Worm (Caenorhabditis elegans) whole organism, midembryonic: ENCODE results near the gene dhs-13.

Experiments used
- flt-1 ChIP-seq: fragments of 200-800 bp; sonication (Bioruptor generic); IDR thresholded peaks from 2 replicates; pipeline ENCODE4 v1.3.6; 2022; ENCODE audit warnings: missing genetic modification characterization, missing compliant biosample characterization
- klf-2 ChIP-seq: fragments of 200-800 bp; sonication (Bioruptor generic); conservative IDR thresholded peaks from 2 replicates; pipeline ENCODE4 v1.3.6; 2022; ENCODE audit warnings: missing genetic modification reagents, missing genetic modification characterization, missing compliant biosample characterization
- med-1 ChIP-seq: sonication (generic microtip); optimal IDR thresholded peaks from 2 replicates; lab custom pipeline; 2017; ENCODE audit warnings: missing genetic modification characterization, mild to moderate bottlenecking, missing compliant biosample characterization, antibody characterized with exemption, missing genetic modification reagents; ENCODE audit not compliant: insufficient read depth

DNA sequence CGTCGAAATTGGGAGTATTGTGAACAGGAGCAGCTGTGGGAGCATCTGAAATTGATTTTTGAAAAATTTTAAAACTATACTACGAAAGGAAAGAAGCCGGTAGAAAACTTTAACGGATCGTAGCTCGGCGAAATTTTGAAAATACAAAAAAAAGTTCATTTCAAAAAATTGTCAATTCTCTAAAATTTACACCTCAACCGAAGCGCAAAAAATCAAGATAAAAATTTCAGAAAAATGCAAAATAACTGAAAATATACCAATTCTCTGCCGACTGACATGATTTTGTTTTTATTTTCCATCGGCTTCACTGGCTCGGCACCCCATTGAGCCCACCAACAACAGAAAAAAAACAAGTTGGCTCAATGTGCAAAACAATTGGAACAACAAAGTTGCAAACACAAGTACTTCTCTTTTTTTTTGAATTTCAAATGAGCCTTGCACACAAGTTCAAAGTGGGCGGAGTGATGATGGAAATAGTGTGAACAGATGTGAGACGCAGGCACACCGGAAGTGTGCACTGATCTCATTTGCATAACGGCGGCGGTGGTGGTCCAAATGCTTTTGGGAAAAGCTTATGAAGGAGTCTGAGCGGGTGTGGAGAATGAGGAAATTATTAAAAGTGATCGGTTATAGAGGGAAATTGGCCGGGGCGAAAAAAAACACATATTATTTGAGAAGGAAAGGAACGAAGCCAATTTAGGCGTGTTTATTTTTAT, 3.5 kb upstream of the dhs-13 start, which contains the start of gene F36H9.7:
- TF ChIP-seq med-1 (GFP tag; lab: Kevin White, UChicago) (no peak), flt-1 (no peak), klf-2 (GFP tag; lab: Robert Waterston, UW) (no peak)
